Fruit fly (Drosophila melanogaster): ENCODE results near the gene trx.

Gene trx

dm6 chr3R:14277894-14278522 lies 8.7 kb downstream of the trx start:
- TF ChIP-seq dac (GFP tag; optimal IDR thresholded peaks at IDR 0.05) (peak; percentile 86), esn (GFP tag; optimal IDR thresholded peaks at IDR 0.05) (peak; percentile 97), Hr39 (GFP tag; optimal IDR thresholded peaks at IDR 0.05) (peak; percentile 80), Met (GFP tag; optimal IDR thresholded peaks at IDR 0.05) (peak; percentile 94), CG10669 (GFP tag; optimal IDR thresholded peaks at IDR 0.05) (peak; percentile 97), CG3919 (GFP tag; optimal IDR thresholded peaks at IDR 0.05) (peak; percentile 98), fd59A (GFP tag; optimal IDR thresholded peaks at IDR 0.05) (peak; percentile 97), ss (GFP tag; optimal IDR thresholded peaks at IDR 0.05) (peak; percentile 98), svp (GFP tag) (peak; percentile 95), CG8119 (GFP tag; IDR thresholded peaks at IDR 0.05) (peak; percentile 99), Lpt (GFP tag; optimal IDR thresholded peaks at IDR 0.05) (peak; percentile 94), vri (GFP tag; optimal IDR thresholded peaks at IDR 0.05) (peak; percentile 94), CG11294 (GFP tag; IDR thresholded peaks at IDR 0.05) (peak; percentile 93), CG6808 (GFP tag; optimal IDR thresholded peaks at IDR 0.05) (peak; percentile 98), Gug (GFP tag; IDR thresholded peaks at IDR 0.05) (peak; percentile 96), CG31627 (GFP tag; optimal IDR thresholded peaks at IDR 0.05) (peak; percentile 82), Ets21C (GFP tag; optimal IDR thresholded peaks at IDR 0.05) (peak; percentile 71), pdm3 (GFP tag; optimal IDR thresholded peaks at IDR 0.05) (peak; percentile 92), Hr4 (GFP tag; optimal IDR thresholded peaks at IDR 0.05) (peak; percentile 94), CG34406 (GFP tag; optimal IDR thresholded peaks at IDR 0.05) (peak; percentile 95), CG8319 (GFP tag; optimal IDR thresholded peaks at IDR 0.05) (peak; percentile 92), topi (GFP tag; optimal IDR thresholded peaks at IDR 0.05) (peak; percentile 93), Eip75B (GFP tag; optimal IDR thresholded peaks at IDR 0.05) (peak; percentile 95), Smox (GFP tag; optimal IDR thresholded peaks at IDR 0.05) (peak; percentile 92), Sox102F (GFP tag; optimal IDR thresholded peaks at IDR 0.05) (peak; percentile 95), net (GFP tag; optimal IDR thresholded peaks at IDR 0.05) (peak; percentile 96), CG6854 (GFP tag; optimal IDR thresholded peaks at IDR 0.05) (peak; percentile 94), fd85E (GFP tag; optimal IDR thresholded peaks at IDR 0.05) (peak; percentile 82), CG6163 (GFP tag; IDR thresholded peaks at IDR 0.05) (peak; percentile 98), Ets96B (tag; optimal IDR thresholded peaks at IDR 0.05) (peak; percentile 99), achi (GFP tag; optimal IDR thresholded peaks at IDR 0.05) (peak; percentile 97), dsx (GFP tag; optimal IDR thresholded peaks at IDR 0.05; ENCODE audit: poor library complexity, severe bottlenecking) (peak; percentile 98), CG11762 (GFP tag; optimal IDR thresholded peaks at IDR 0.05; ENCODE audit: insufficient read depth) (peak; percentile 92), CG10631 (GFP tag; optimal IDR thresholded peaks at IDR 0.05) (peak; percentile 97), CG9139 (GFP tag; optimal IDR thresholded peaks at IDR 0.05) (peak; percentile 97), cyc (GFP tag; optimal IDR thresholded peaks at IDR 0.05) (peak; percentile 89), Hr38 (GFP tag; optimal IDR thresholded peaks at IDR 0.05) (no peak), CG4318 (GFP tag; optimal IDR thresholded peaks at IDR 0.05) (peak; percentile 88), Blimp-1 (GFP tag; optimal IDR thresholded peaks at IDR 0.05) (peak; percentile 86), CG11902 (GFP tag; optimal IDR thresholded peaks at IDR 0.05) (peak; percentile 80), spab (GFP tag; optimal IDR thresholded peaks at IDR 0.05) (peak; percentile 97), CG3032 (tag; optimal IDR thresholded peaks at IDR 0.05) (peak; percentile 98), OdsH (GFP tag; optimal IDR thresholded peaks at IDR 0.05) (peak; percentile 97), CG16779 (tag; optimal IDR thresholded peaks at IDR 0.05) (peak; percentile 93), Sox14 (GFP tag; optimal IDR thresholded peaks at IDR 0.05) (peak; percentile 89), CG32006 (GFP tag; optimal IDR thresholded peaks at IDR 0.05) (peak; percentile 97), Eip78C (GFP tag) (peak; percentile 99), CG1621 (tag; optimal IDR thresholded peaks at IDR 0.05) (peak; percentile 92), CG7368 (GFP tag; optimal IDR thresholded peaks at IDR 0.05) (peak; percentile 94), eg (GFP tag; IDR thresholded peaks at IDR 0.05) (peak; percentile 98), Eip93F (GFP tag; optimal IDR thresholded peaks at IDR 0.05) (peak; percentile 94)
